Fruit fly (Drosophila melanogaster) whole organism, embryonic: ENCODE measurements around the gene CG3408.

Experiments
- BEAF-32 ChIP-seq: fragments of 200-800 bp; sonication (Bioruptor generic); optimal IDR thresholded peaks from 3 replicates; lab custom pipeline; 2017; ENCODE audit warnings: missing biosample characterization, missing genetic modification characterization, mild to moderate bottlenecking, moderate library complexity, missing genetic modification reagents
- Bdp1 ChIP-seq: fragments of 200-800 bp; sonication (Bioruptor generic); optimal IDR thresholded peaks from 3 replicates; lab custom pipeline; 2016; ENCODE audit warnings: missing biosample characterization, missing genetic modification characterization
- CG10321 ChIP-seq: fragments of 200-800 bp; sonication (Bioruptor generic); IDR thresholded peaks from 2 replicates; pipeline ENCODE4 v1.3.6; 2022; ENCODE audit warnings: missing biosample characterization, missing genetic modification characterization
- CG10959 ChIP-seq: fragments of 200-800 bp; sonication (Bioruptor generic); IDR thresholded peaks from 2 replicates; pipeline ENCODE4 v1.3.6; 2022; ENCODE audit warnings: missing biosample characterization, missing genetic modification characterization
- CG12155 ChIP-seq: fragments of 200-800 bp; sonication (Bioruptor generic); optimal IDR thresholded peaks from 3 replicates; lab custom pipeline; 2016; ENCODE audit warnings: missing biosample characterization, missing genetic modification characterization
- CG1233 ChIP-seq: fragments of 200-800 bp; sonication (Bioruptor generic); optimal IDR thresholded peaks from 4 replicates; lab custom pipeline; 2018; ENCODE audit warnings: missing biosample characterization, mild to moderate bottlenecking, missing genetic modification characterization
- CG13424 ChIP-seq: fragments of 200-800 bp; sonication (Bioruptor generic); optimal IDR thresholded peaks from 2 replicates; lab custom pipeline; 2019; ENCODE audit warnings: missing biosample characterization, mild to moderate bottlenecking, missing genetic modification characterization, moderate library complexity
- CG14014 ChIP-seq: fragments of 200-800 bp; sonication (Bioruptor generic); IDR thresholded peaks from 2 replicates; pipeline ENCODE4 v1.3.6; 2022; ENCODE audit warnings: missing biosample characterization, missing genetic modification characterization
- CG15011 ChIP-seq: fragments of 200-800 bp; sonication (Bioruptor generic); optimal IDR thresholded peaks from 3 replicates; lab custom pipeline; 2018; ENCODE audit warnings: missing biosample characterization, mild to moderate bottlenecking, missing genetic modification characterization
- CG15073 ChIP-seq: fragments of 200-800 bp; sonication (Bioruptor generic); optimal IDR thresholded peaks from 2 replicates; lab custom pipeline; 2016; ENCODE audit warnings: missing biosample characterization, missing genetic modification characterization
- CG17829 ChIP-seq: fragments of 200-800 bp; optimal IDR thresholded peaks from 2 replicates; lab custom pipeline; 2019; ENCODE audit warnings: missing biosample characterization, mild to moderate bottlenecking, missing genetic modification characterization, moderate library complexity
- CG17912 ChIP-seq: fragments of 200-800 bp; sonication (Bioruptor generic); optimal IDR thresholded peaks from 2 replicates; lab custom pipeline; 2018; ENCODE audit warnings: missing biosample characterization, mild to moderate bottlenecking, missing genetic modification characterization
- CG2199 ChIP-seq: fragments of 200-800 bp; sonication (Bioruptor generic); IDR thresholded peaks from 3 replicates; pipeline ENCODE4 v1.3.6; 2022; ENCODE audit warnings: missing biosample characterization, missing genetic modification characterization
- CG2678 ChIP-seq: fragments of 200-800 bp; sonication (Bioruptor generic); optimal IDR thresholded peaks from 3 replicates; lab custom pipeline; 2019; ENCODE audit warnings: missing biosample characterization, mild to moderate bottlenecking, missing genetic modification characterization, moderate library complexity
- CG3065 ChIP-seq: fragments of 200-800 bp; sonication (Bioruptor generic); optimal IDR thresholded peaks from 2 replicates; lab custom pipeline; 2016; ENCODE audit warnings: missing biosample characterization, missing genetic modification characterization
- CG32532 ChIP-seq: fragments of 200-800 bp; sonication (Bioruptor generic); IDR thresholded peaks from 2 replicates; pipeline ENCODE4 v1.3.6; 2022; ENCODE audit warnings: missing biosample characterization, missing genetic modification characterization
- CG34376 ChIP-seq: fragments of 200-800 bp; sonication (Bioruptor generic); optimal IDR thresholded peaks from 2 replicates; lab custom pipeline; 2018; ENCODE audit warnings: missing biosample characterization, mild to moderate bottlenecking, missing genetic modification characterization
- CG34422 ChIP-seq: fragments of 200-800 bp; sonication (Bioruptor generic); IDR thresholded peaks from 3 replicates; pipeline ENCODE4 v1.3.6; 2022; ENCODE audit warnings: missing biosample characterization, missing genetic modification characterization
- CG3995 ChIP-seq: fragments of 200-800 bp; sonication (Bioruptor generic); optimal IDR thresholded peaks from 3 replicates; lab custom pipeline; 2016; ENCODE audit warnings: missing biosample characterization, missing genetic modification characterization
- CG6765 ChIP-seq: fragments of 200-800 bp; sonication (Bioruptor generic); optimal IDR thresholded peaks from 3 replicates; lab custom pipeline; 2017; ENCODE audit warnings: missing biosample characterization, mild to moderate bottlenecking, missing genetic modification characterization
- CG9437 ChIP-seq: fragments of 200-800 bp; sonication (Bioruptor generic); optimal IDR thresholded peaks from 2 replicates; lab custom pipeline; 2018; ENCODE audit warnings: missing biosample characterization, mild to moderate bottlenecking, missing genetic modification characterization
- Doc2 ChIP-seq: fragments of 200-800 bp; sonication (Bioruptor generic); IDR thresholded peaks from 2 replicates; pipeline ENCODE4 v1.3.6; 2022; ENCODE audit warnings: missing biosample characterization, missing genetic modification characterization
- Fer1 ChIP-seq: fragments of 200-800 bp; sonication (Bioruptor generic); optimal IDR thresholded peaks from 2 replicates; lab custom pipeline; 2017; ENCODE audit warnings: missing biosample characterization, mild to moderate bottlenecking, missing genetic modification characterization
- HLH4C ChIP-seq: fragments of 200-800 bp; sonication (Bioruptor generic); IDR thresholded peaks from 3 replicates; pipeline ENCODE4 v1.3.6; 2022; ENCODE audit warnings: missing biosample characterization, missing genetic modification characterization; ENCODE audit not compliant: partially characterized antibody
- Hmr ChIP-seq: fragments of 200-800 bp; sonication (Bioruptor generic); optimal IDR thresholded peaks from 3 replicates; lab custom pipeline; 2017; ENCODE audit warnings: mild to moderate bottlenecking, missing biosample characterization, missing genetic modification reagents, missing genetic modification characterization
- MESR4 ChIP-seq: fragments of 200-800 bp; sonication (Bioruptor generic); optimal IDR thresholded peaks from 2 replicates; lab custom pipeline; 2018; ENCODE audit warnings: missing biosample characterization, mild to moderate bottlenecking, missing genetic modification characterization, moderate library complexity
- NC2β ChIP-seq: fragments of 200-800 bp; sonication (Bioruptor generic); optimal IDR thresholded peaks from 2 replicates; lab custom pipeline; 2016; ENCODE audit warnings: missing biosample characterization, missing genetic modification characterization
- Oaz ChIP-seq: fragments of 200-800 bp; sonication (Bioruptor generic); IDR thresholded peaks from 2 replicates; pipeline ENCODE4 v1.3.6; 2022; ENCODE audit warnings: missing biosample characterization, missing genetic modification characterization
- Ravus ChIP-seq: fragments of 200-800 bp; sonication (Bioruptor generic); IDR thresholded peaks from 2 replicates; pipeline ENCODE4 v1.3.6; 2022; ENCODE audit warnings: missing biosample characterization, missing genetic modification characterization
- Trl ChIP-seq, 3 experiments: fragments of >200 bp in 2 of 3; fragments of 200-800 bp in 1 of 3; sonication (Bioruptor generic) in 1 of 3; optimal IDR thresholded peaks; 2 replicates in 1 of 3; 3 replicates in 2 of 3; lab custom pipeline; 2016 to 2017; ENCODE audit warnings: missing biosample characterization in 1 of 3, missing genetic modification characterization in 1 of 3
- ab ChIP-seq: fragments of 200-800 bp; sonication (Bioruptor generic); optimal IDR thresholded peaks from 2 replicates; lab custom pipeline; 2016; ENCODE audit warnings: missing biosample characterization, missing genetic modification characterization
- al ChIP-seq: fragments of 200-800 bp; sonication (Bioruptor generic); IDR thresholded peaks from 2 replicates; pipeline ENCODE4 v1.3.6; 2022; ENCODE audit warnings: missing biosample characterization, missing genetic modification characterization
- ap ChIP-seq: fragments of 200-800 bp; sonication (Bioruptor generic); IDR thresholded peaks from 2 replicates; pipeline ENCODE4 v1.3.6; 2022; ENCODE audit warnings: missing biosample characterization, missing genetic modification characterization
- bcd ChIP-seq: fragments of 200-800 bp; sonication (Bioruptor generic); optimal IDR thresholded peaks from 2 replicates; lab custom pipeline; 2017; ENCODE audit warnings: missing biosample characterization, mild to moderate bottlenecking, missing genetic modification characterization
- cad ChIP-seq: fragments of >200 bp; optimal IDR thresholded peaks from 2 replicates; lab custom pipeline; 2017; ENCODE audit warnings: missing biosample characterization, missing genetic modification characterization
- cg ChIP-seq: fragments of 200-800 bp; sonication (Bioruptor generic); optimal IDR thresholded peaks from 3 replicates; lab custom pipeline; 2019; ENCODE audit warnings: missing biosample characterization, mild to moderate bottlenecking, missing genetic modification characterization, moderate library complexity
- crc ChIP-seq: fragments of 200-800 bp; sonication (Bioruptor generic); optimal IDR thresholded peaks from 2 replicates; lab custom pipeline; 2016; ENCODE audit warnings: missing biosample characterization, missing genetic modification characterization
- disco-r ChIP-seq: fragments of 200-800 bp; sonication (Bioruptor generic); optimal IDR thresholded peaks from 2 replicates; lab custom pipeline; 2016; ENCODE audit warnings: missing biosample characterization, missing genetic modification characterization
- ems ChIP-seq: fragments of 200-800 bp; sonication (Bioruptor generic); optimal IDR thresholded peaks from 3 replicates; lab custom pipeline; 2016; ENCODE audit warnings: missing biosample characterization, missing genetic modification characterization
- hth ChIP-seq: fragments of >200 bp; optimal IDR thresholded peaks from 2 replicates; lab custom pipeline; 2017; ENCODE audit warnings: inconsistent platforms
- kni ChIP-seq: fragments of 200-800 bp; sonication (Bioruptor generic); optimal IDR thresholded peaks from 3 replicates; lab custom pipeline; 2017; ENCODE audit warnings: mild to moderate bottlenecking, missing biosample characterization, missing genetic modification reagents, missing genetic modification characterization
- lola ChIP-seq, 3 experiments: fragments of >200 bp in 2 of 3; fragments of 200-800 bp in 1 of 3; sonication (Bioruptor generic) in 1 of 3; optimal IDR thresholded peaks; 2 replicates each; lab custom pipeline; 2017 to 2019; ENCODE audit warnings: missing biosample characterization in 3 of 3, missing genetic modification characterization in 3 of 3, mild to moderate bottlenecking in 1 of 3, moderate library complexity in 1 of 3
- oc ChIP-seq: fragments of 200-800 bp; sonication (Bioruptor generic); optimal IDR thresholded peaks from 2 replicates; lab custom pipeline; 2018; ENCODE audit warnings: missing biosample characterization, mild to moderate bottlenecking, missing genetic modification characterization, moderate library complexity
- peb ChIP-seq: fragments of 200-800 bp; sonication (Bioruptor generic); IDR thresholded peaks from 2 replicates; pipeline ENCODE4 v1.3.6; 2022; ENCODE audit warnings: missing biosample characterization, missing genetic modification characterization
- row ChIP-seq: fragments of 200-800 bp; sonication (Bioruptor generic); IDR thresholded peaks from 3 replicates; pipeline ENCODE4 v1.3.6; 2022; ENCODE audit warnings: missing biosample characterization, missing genetic modification characterization
- sens-2 ChIP-seq: fragments of 200-800 bp; sonication (Bioruptor generic); IDR thresholded peaks from 2 replicates; pipeline ENCODE4 v1.3.6; 2022; ENCODE audit warnings: missing biosample characterization, missing genetic modification characterization
- tin ChIP-seq: fragments of 200-800 bp; sonication (Bioruptor generic); optimal IDR thresholded peaks from 3 replicates; lab custom pipeline; 2016; ENCODE audit warnings: missing biosample characterization, missing genetic modification characterization
- ttk ChIP-seq: fragments of 200-800 bp; sonication (Bioruptor generic); IDR thresholded peaks from 2 replicates; pipeline ENCODE4 v2.1.2; 2022; ENCODE audit warnings: missing biosample characterization, missing genetic modification characterization
- wor ChIP-seq: fragments of 200-800 bp; sonication (Bioruptor generic); IDR thresholded peaks from 2 replicates; pipeline ENCODE4 v1.3.6; 2022; ENCODE audit warnings: missing biosample characterization, missing genetic modification characterization
- zen2 ChIP-seq: fragments of 200-800 bp; sonication (Bioruptor generic); IDR thresholded peaks from 3 replicates; pipeline ENCODE4 v1.3.6; 2022; ENCODE audit warnings: missing biosample characterization, missing genetic modification characterization; ENCODE audit not compliant: partially characterized antibody

The CG3408 gene

dm6 chr3L:9460775-9461491, 48.5 kb downstream of the CG3408 start, which contains the start of the genes CG3434 and CG44838 (continued):
- TF ChIP-seq al (GFP tag; lab: Robert Waterston, UW), result peak; percentile 43
- TF ChIP-seq CG3065 (GFP tag; lab: Kevin White, UChicago), result peak; percentile 51
- peak; percentile 38 for TF ChIP-seq BEAF-32
- peak in 1 of 3 experiments; percentile 79 for TF ChIP-seq lola (GFP tag; optimal IDR thresholded peaks at IDR 0.05; lab: Kevin White, UChicago)
- TF ChIP-seq NC2β (GFP tag; lab: Kevin White, UChicago), result peak; percentile 73
- peak; percentile 87 for TF ChIP-seq CG13424 (tag; lab: Kevin White, UChicago)
- TF ChIP-seq CG34422 (GFP tag; lab: Robert Waterston, UW), result peak; percentile 42; the same call in 1 of the 3 replicates
- TF ChIP-seq Doc2, result no peak
- peak; percentile 86 for TF ChIP-seq CG12155 (GFP tag; lab: Kevin White, UChicago)
- TF ChIP-seq crc (GFP tag; lab: Kevin White, UChicago), result peak; percentile 39
- peak; percentile 70 for TF ChIP-seq CG34376 (GFP tag; lab: Kevin White, UChicago)
- no peak for TF ChIP-seq sens-2 (GFP tag; lab: Robert Waterston, UW)
- TF ChIP-seq ap, result peak; percentile 35; the same call in 1 of the 2 replicates
- TF ChIP-seq tin, result peak; percentile 84
- peak; percentile 76 for TF ChIP-seq CG6765
- TF ChIP-seq HLH4C (GFP tag; lab: Robert Waterston, UW), result peak; percentile 44; the same call in 1 of the 3 replicates
- no peak for TF ChIP-seq disco-r (GFP tag; lab: Kevin White, UChicago)
- TF ChIP-seq cg (GFP tag; lab: Kevin White, UChicago), result peak; percentile 60
- peak; percentile 86 for TF ChIP-seq Fer1 (GFP tag; lab: Kevin White, UChicago)
- TF ChIP-seq Oaz, result no peak
- no peak for TF ChIP-seq MESR4 (GFP tag; lab: Kevin White, UChicago)
- peak; percentile 15 for TF ChIP-seq cad (GFP tag; lab: Kevin White, UChicago)
- TF ChIP-seq hth (lab: Kevin White, UChicago), result no peak
- TF ChIP-seq CG3995 (GFP tag; lab: Kevin White, UChicago), result peak; percentile 29
- no peak for TF ChIP-seq zen2
- TF ChIP-seq CG10959 (GFP tag; lab: Robert Waterston, UW), result no peak
- TF ChIP-seq CG32532 (GFP tag; lab: Robert Waterston, UW), result peak; percentile 81
- peak; percentile 70 for TF ChIP-seq ttk (GFP tag; lab: Robert Waterston, UW)
- peak; percentile 77 for TF ChIP-seq ems (GFP tag; lab: Kevin White, UChicago)
- TF ChIP-seq Hmr, result peak; percentile 83
- peak; percentile 70 for TF ChIP-seq CG14014 (GFP tag; lab: Robert Waterston, UW)
- peak; percentile 75 for TF ChIP-seq kni
- TF ChIP-seq row (GFP tag; lab: Robert Waterston, UW), result peak; percentile 94
- TF ChIP-seq CG17912 (GFP tag; lab: Kevin White, UChicago), result peak; percentile 3
- peak; percentile 83 for TF ChIP-seq CG2678 (tag; lab: Kevin White, UChicago)
- peak; percentile 49 for TF ChIP-seq oc
- TF ChIP-seq CG15073, result no peak
- TF ChIP-seq Bdp1 (GFP tag; lab: Kevin White, UChicago), result peak; percentile 77
- no peak for TF ChIP-seq Trl (optimal IDR thresholded peaks at IDR 0.05; lab: Kevin White, UChicago)
- peak; percentile 53 for TF ChIP-seq Trl (GFP tag; optimal IDR thresholded peaks at IDR 0.05; lab: Kevin White, UChicago)
- peak; percentile 42 for TF ChIP-seq peb (GFP tag; lab: Robert Waterston, UW)
- TF ChIP-seq Ravus, result no peak; the same call in 1 of the 2 replicates
- peak; percentile 82 for TF ChIP-seq CG9437 (GFP tag; lab: Kevin White, UChicago)
- TF ChIP-seq wor (GFP tag; lab: Robert Waterston, UW), result peak; percentile 61
- peak; percentile 54 for TF ChIP-seq CG15011
- TF ChIP-seq bcd (GFP tag; lab: Kevin White, UChicago), result peak; percentile 78
- peak; percentile 77 for TF ChIP-seq ab (GFP tag; lab: Kevin White, UChicago)
- TF ChIP-seq CG2199 (GFP tag; lab: Robert Waterston, UW), result peak; percentile 76
- TF ChIP-seq CG1233, result peak; percentile 74
- peak; percentile 83 for TF ChIP-seq CG17829 (tag; lab: Kevin White, UChicago)
- TF ChIP-seq CG10321, result no peak
